Worm (Caenorhabditis elegans) whole organism, late embryonic: ENCODE results near the gene twk-33.

Experiments
- C08G9.2 ChIP-seq: sonication (generic microtip); optimal IDR thresholded peaks from 2 replicates; lab custom pipeline; 2016; ENCODE audit warnings: mild to moderate bottlenecking, missing genetic modification characterization, moderate library complexity, missing compliant biosample characterization
- C38D4.7 ChIP-seq: fragments of 200-800 bp; sonication (Bioruptor generic); optimal IDR thresholded peaks from 2 replicates; lab custom pipeline; 2018; ENCODE audit warnings: mild to moderate bottlenecking, missing genetic modification characterization, moderate library complexity, missing compliant biosample characterization
- F13H6.1 ChIP-seq: sonication (generic microtip); optimal IDR thresholded peaks from 2 replicates; lab custom pipeline; 2016; ENCODE audit warnings: missing genetic modification characterization, missing compliant biosample characterization
- T23F11.4 ChIP-seq: fragments of 200-800 bp; sonication (Bioruptor generic); optimal IDR thresholded peaks from 2 replicates; lab custom pipeline; 2018; ENCODE audit warnings: mild to moderate bottlenecking, missing genetic modification characterization, missing compliant biosample characterization
- ahr-1 ChIP-seq: sonication (generic microtip); optimal IDR thresholded peaks from 2 replicates; lab custom pipeline; 2016; ENCODE audit warnings: missing genetic modification characterization, missing compliant biosample characterization
- ama-1 ChIP-seq: fragments of 150-350 bp; optimal IDR thresholded peaks from 2 replicates; lab custom pipeline; 2014
- ceh-19 ChIP-seq: fragments of 200-800 bp; sonication (Bioruptor generic); optimal IDR thresholded peaks from 2 replicates; lab custom pipeline; 2018; ENCODE audit warnings: mild to moderate bottlenecking, missing genetic modification characterization, missing compliant biosample characterization
- ceh-24 ChIP-seq: sonication (generic microtip); optimal IDR thresholded peaks from 2 replicates; lab custom pipeline; 2016; ENCODE audit warnings: mild to moderate bottlenecking, missing genetic modification characterization, missing compliant biosample characterization
- ceh-30 ChIP-seq: fragments of 150-350 bp; optimal IDR thresholded peaks from 2 replicates; lab custom pipeline; 2014; ENCODE audit warnings: missing biosample characterization, missing genetic modification characterization
- ceh-31 ChIP-seq: sonication (generic microtip); optimal IDR thresholded peaks from 2 replicates; lab custom pipeline; 2016; ENCODE audit warnings: missing genetic modification characterization, missing compliant biosample characterization
- ceh-9 ChIP-seq: sonication (generic microtip); optimal IDR thresholded peaks from 2 replicates; lab custom pipeline; 2016; ENCODE audit warnings: mild to moderate bottlenecking, missing genetic modification characterization, inconsistent platforms, missing compliant biosample characterization
- che-1 ChIP-seq: sonication (generic microtip); optimal IDR thresholded peaks from 2 replicates; lab custom pipeline; 2016; ENCODE audit warnings: mild to moderate bottlenecking, missing genetic modification characterization, missing compliant biosample characterization
- dve-1 ChIP-seq: sonication (generic microtip); optimal IDR thresholded peaks from 2 replicates; lab custom pipeline; 2017; ENCODE audit warnings: antibody characterized with exemption, mild to moderate bottlenecking, missing genetic modification characterization, missing compliant biosample characterization
- elt-2 ChIP-seq: sonication (generic microtip); optimal IDR thresholded peaks from 2 replicates; lab custom pipeline; 2016; ENCODE audit warnings: missing genetic modification reagents, missing genetic modification characterization, missing compliant biosample characterization
- ets-4 ChIP-seq: sonication (generic microtip); optimal IDR thresholded peaks from 2 replicates; lab custom pipeline; 2016; ENCODE audit warnings: missing genetic modification characterization, missing compliant biosample characterization
- eyg-1 ChIP-seq: sonication (generic microtip); optimal IDR thresholded peaks from 2 replicates; lab custom pipeline; 2016; ENCODE audit warnings: missing genotype, missing genetic modification characterization, missing compliant biosample characterization
- fax-1 ChIP-seq: sonication (generic microtip); optimal IDR thresholded peaks from 2 replicates; lab custom pipeline; 2016; ENCODE audit warnings: missing genotype, missing genetic modification characterization, missing compliant biosample characterization
- fkh-6 ChIP-seq: sonication (generic microtip); optimal IDR thresholded peaks from 2 replicates; lab custom pipeline; 2016; ENCODE audit warnings: missing genetic modification characterization, missing compliant biosample characterization
- gmeb-2 ChIP-seq: sonication (generic microtip); optimal IDR thresholded peaks from 2 replicates; lab custom pipeline; 2016; ENCODE audit warnings: missing genetic modification characterization, inconsistent platforms, missing compliant biosample characterization
- hlh-15 ChIP-seq: sonication (generic microtip); optimal IDR thresholded peaks from 2 replicates; lab custom pipeline; 2016; ENCODE audit warnings: missing genetic modification characterization, missing compliant biosample characterization
- hlh-6 ChIP-seq: sonication (generic microtip); optimal IDR thresholded peaks from 2 replicates; lab custom pipeline; 2016; ENCODE audit warnings: missing genotype, missing genetic modification characterization, missing compliant biosample characterization
- nfya-1 ChIP-seq: sonication (generic microtip); optimal IDR thresholded peaks from 2 replicates; lab custom pipeline; 2017; ENCODE audit warnings: missing genetic modification characterization, mild to moderate bottlenecking, missing compliant biosample characterization, antibody characterized with exemption, moderate library complexity
- nhr-232 ChIP-seq: sonication (generic microtip); optimal IDR thresholded peaks from 2 replicates; lab custom pipeline; 2016; ENCODE audit warnings: missing genetic modification characterization, missing compliant biosample characterization
- pag-3 ChIP-seq: sonication (generic microtip); optimal IDR thresholded peaks from 2 replicates; lab custom pipeline; 2016; ENCODE audit warnings: missing compliant biosample characterization, missing genetic modification characterization, borderline replicate concordance
- pha-4 ChIP-seq: fragments of 150-350 bp; optimal IDR thresholded peaks from 2 replicates; lab custom pipeline; 2018; ENCODE audit warnings: missing biosample characterization, missing genetic modification reagents, missing genetic modification characterization
- rnt-1 ChIP-seq: sonication (generic microtip); optimal IDR thresholded peaks from 2 replicates; lab custom pipeline; 2016; ENCODE audit warnings: missing genetic modification characterization, missing compliant biosample characterization
- sox-4 ChIP-seq: sonication (generic microtip); optimal IDR thresholded peaks from 2 replicates; lab custom pipeline; 2017; ENCODE audit warnings: mild to moderate bottlenecking, missing genetic modification characterization, inconsistent platforms, missing compliant biosample characterization
- tbx-2 ChIP-seq: sonication (generic microtip); optimal IDR thresholded peaks from 2 replicates; lab custom pipeline; 2016; ENCODE audit warnings: missing genetic modification characterization, missing compliant biosample characterization
- unc-3 ChIP-seq, 2 experiments: fragments of 200-800 bp in 1 of 2; sonication (Bioruptor generic) in 1 of 2; sonication (generic microtip) in 1 of 2; conservative IDR thresholded peaks in 1 of 2; optimal IDR thresholded peaks in 1 of 2; 2 replicates each; pipeline versions ENCODE4 v1.3.6 to Lab custom; 2016 to 2022; ENCODE audit warnings: missing compliant biosample characterization in 2 of 2, missing genetic modification characterization in 2 of 2, missing genetic modification reagents in 1 of 2
- unc-42 ChIP-seq: sonication (generic microtip); optimal IDR thresholded peaks from 2 replicates; lab custom pipeline; 2016; ENCODE audit warnings: missing genotype, missing genetic modification characterization, missing compliant biosample characterization
- unc-55 ChIP-seq: sonication (generic microtip); optimal IDR thresholded peaks from 2 replicates; lab custom pipeline; 2017; ENCODE audit warnings: missing biosample characterization, missing genetic modification reagents, missing genetic modification characterization
- zip-5 ChIP-seq: sonication (generic microtip); optimal IDR thresholded peaks from 2 replicates; lab custom pipeline; 2016; ENCODE audit warnings: missing genetic modification characterization, missing compliant biosample characterization
- ztf-16 ChIP-seq: sonication (generic microtip); optimal IDR thresholded peaks from 2 replicates; lab custom pipeline; 2017; ENCODE audit warnings: missing genetic modification characterization, missing compliant biosample characterization

twk-33 gene

ce11 chrV:17714330-17714729 lies at the start of gene twk-33:
TSS of gene twk-33 (minus strand) at chrV:17714377.
- TF ChIP-seq elt-2 (peak; percentile 98), ceh-9 (tag; lab: Kevin White, UChicago) (no peak), nfya-1 (tag; lab: Kevin White, UChicago) (no peak), pag-3 (tag; lab: Kevin White, UChicago) (no peak)

- no peak for TF ChIP-seq F13H6.1
- no peak for TF ChIP-seq C08G9.2
- TF ChIP-seq pha-4 (tag; lab: Kevin White, UChicago), result no peak
- no peak for TF ChIP-seq ama-1 (lab: Kevin White, UChicago)
- TF ChIP-seq eyg-1, result no peak
- no peak for TF ChIP-seq ahr-1
- no peak for TF ChIP-seq pag-3 (tag; lab: Kevin White, UChicago)
- no peak for TF ChIP-seq ceh-30 (tag; lab: Kevin White, UChicago)
Measured at ce11 chrV:17755592-17755991, 41.4 kb upstream of the twk-33 start, which contains the start of gene pgp-9. TSS of gene pgp-9 (plus strand) at chrV:17755892.

ce11 chrV:17754999-17755398 lies 40.8 kb upstream of the twk-33 start:
- no peak for TF ChIP-seq ceh-24 (tag; lab: Kevin White, UChicago)
- TF ChIP-seq hlh-15 (tag; lab: Kevin White, UChicago), result no peak
- TF ChIP-seq che-1 (tag; lab: Kevin White, UChicago), result no peak
- TF ChIP-seq unc-42 (tag; lab: Kevin White, UChicago), result no peak
- no peak for TF ChIP-seq zip-5 (tag; lab: Kevin White, UChicago)
- no peak for TF ChIP-seq rnt-1 (tag; lab: Kevin White, UChicago)
- no peak for TF ChIP-seq ceh-19 (GFP tag; lab: Kevin White, UChicago)
- TF ChIP-seq unc-55, result no peak
- no peak for TF ChIP-seq fax-1 (tag; lab: Kevin White, UChicago)
- no peak for TF ChIP-seq C38D4.7 (GFP tag; lab: Kevin White, UChicago)
- TF ChIP-seq pag-3 (tag; lab: Kevin White, UChicago), result no peak
- no peak for TF ChIP-seq ets-4 (tag; lab: Kevin White, UChicago)
- TF ChIP-seq T23F11.4 (GFP tag; lab: Kevin White, UChicago), result no peak
- TF ChIP-seq sox-4 (tag; lab: Kevin White, UChicago), result no peak
- TF ChIP-seq tbx-2 (tag; lab: Kevin White, UChicago), result no peak

ce11 chrV:17752340-17752739 lies 38.2 kb upstream of the twk-33 start:
- TF ChIP-seq C38D4.7 (GFP tag; lab: Kevin White, UChicago) (no peak), hlh-6 (no peak), nhr-232 (no peak)

- TF ChIP-seq pag-3 (tag; lab: Kevin White, UChicago), result peak; percentile 1
- TF ChIP-seq unc-55, result no peak
- peak; percentile 98 for TF ChIP-seq unc-42 (tag; lab: Kevin White, UChicago)
- TF ChIP-seq ceh-24 (tag; lab: Kevin White, UChicago), result no peak
- no peak for TF ChIP-seq eyg-1
- TF ChIP-seq, all 69 proteins: peak for 2
Measured at ce11 chrV:17749181-17749580, 35.0 kb upstream of the twk-33 start, which contains the start of gene R12G8.1. TSS of gene R12G8.1 (minus strand) at chrV:17749243.

- TF ChIP-seq ztf-16 (tag; lab: Kevin White, UChicago) (no peak), gmeb-2 (no peak), pha-4 (tag; lab: Kevin White, UChicago) (no peak)
- TF ChIP-seq, all 69 proteins: peak for 0
Measured at ce11 chrV:17746959-17747358, 32.8 kb upstream of the twk-33 start, which contains the start of gene twk-36. TSS of gene twk-36 (minus strand) at chrV:17747059.

- TF ChIP-seq fkh-6 (no peak), tbx-2 (tag; lab: Kevin White, UChicago) (no peak), unc-3 (GFP tag; conservative IDR thresholded peaks at IDR 0.05; lab: Robert Waterston, UW) (no peak), unc-3 (tag; optimal IDR thresholded peaks at IDR 0.05; lab: Kevin White, UChicago) (no peak), dve-1 (tag; lab: Kevin White, UChicago) (peak; percentile 83), ceh-31 (tag; lab: Kevin White, UChicago) (no peak), ceh-19 (GFP tag; lab: Kevin White, UChicago) (no peak)
Measured at ce11 chrV:17743802-17744201, 29.6 kb upstream of the twk-33 start.
